Fruit fly (Drosophila melanogaster): ENCODE measurements around the gene p38a.

The p38a gene

dm6 chr3R:24121669-24122068 lies 30.5 kb downstream of the p38a start:
- TF ChIP-seq toe (GFP tag; optimal IDR thresholded peaks at IDR 0.05) (no peak), Hr96 (GFP tag; optimal IDR thresholded peaks at IDR 0.05) (no peak)

DNA sequence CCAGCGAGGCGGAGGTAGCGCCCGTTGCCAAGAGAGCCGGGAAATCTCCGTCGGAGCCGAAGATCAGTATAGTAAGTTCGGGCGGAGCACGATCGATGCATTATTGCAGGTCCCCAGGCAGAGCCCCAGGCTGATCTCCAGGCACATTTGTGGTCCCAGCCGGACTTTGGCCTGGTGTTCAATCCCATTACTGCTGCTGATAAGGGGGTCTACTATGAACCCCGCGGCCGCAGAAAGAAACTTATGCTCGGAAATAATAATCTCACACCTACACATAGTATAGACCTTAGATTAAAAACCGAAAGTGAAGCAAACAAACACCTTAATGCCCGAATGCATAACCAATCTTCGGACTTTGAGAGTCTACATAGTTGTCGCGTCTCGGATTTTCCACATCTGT lies 35.1 kb downstream of the p38a start:
- TF ChIP-seq CG7101 (tag; optimal IDR thresholded peaks at IDR 0.05) (no peak), cnc (optimal IDR thresholded peaks at IDR 0.05) (no peak), kay (GFP tag; ENCODE audit: borderline replicate concordance) (no peak), Clk (GFP tag; optimal IDR thresholded peaks at IDR 0.05) (no peak), CG7045 (GFP tag; optimal IDR thresholded peaks at IDR 0.05) (no peak), cic (GFP tag; optimal IDR thresholded peaks at IDR 0.05) (no peak), tj (GFP tag; optimal IDR thresholded peaks at IDR 0.05) (no peak), CG12768 (GFP tag; optimal IDR thresholded peaks at IDR 0.05) (no peak), Mnt (GFP tag; optimal IDR thresholded peaks at IDR 0.05) (no peak), CG33017 (tag; optimal IDR thresholded peaks at IDR 0.05) (no peak), ovo (GFP tag; optimal IDR thresholded peaks at IDR 0.05) (no peak), bab1 (GFP tag; optimal IDR thresholded peaks at IDR 0.05) (no peak)

DNA sequence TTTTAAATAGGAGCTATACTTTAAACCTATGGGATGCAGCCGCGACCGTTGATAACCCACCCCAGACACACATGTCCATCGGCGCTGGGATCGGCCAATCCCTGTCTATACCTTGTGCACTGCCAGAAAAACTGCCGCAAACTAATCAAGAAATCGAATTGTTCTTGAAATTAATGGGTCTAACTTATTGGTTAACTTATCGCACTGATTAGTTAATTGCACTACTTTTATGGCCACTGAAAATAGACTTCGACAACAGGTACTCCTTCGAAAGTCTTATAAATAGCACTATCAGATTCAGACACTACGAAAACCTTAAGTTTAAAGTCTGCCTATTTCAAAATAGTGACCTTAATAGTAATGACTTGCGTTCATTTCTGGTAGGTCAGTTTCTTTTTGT lies 35.9 kb downstream of the p38a start, which contains the start of gene CG13607:
CG13607 (minus strand) TSS at position 143 of the 400 bp plus-strand sequence.
- TF ChIP-seq Crg-1 (GFP tag; optimal IDR thresholded peaks at IDR 0.05) (no peak), CG7045 (GFP tag; optimal IDR thresholded peaks at IDR 0.05) (no peak), pad (GFP tag; optimal IDR thresholded peaks at IDR 0.05) (no peak), Clk (GFP tag; optimal IDR thresholded peaks at IDR 0.05) (no peak), CG33017 (tag; optimal IDR thresholded peaks at IDR 0.05) (no peak), CG5204 (GFP tag; optimal IDR thresholded peaks at IDR 0.05) (peak; percentile 13), CG14711 (tag; optimal IDR thresholded peaks at IDR 0.05) (no peak), CG7101 (tag; optimal IDR thresholded peaks at IDR 0.05) (peak; percentile 18), cnc (optimal IDR thresholded peaks at IDR 0.05) (no peak), kay (GFP tag; ENCODE audit: borderline replicate concordance) (no peak), toe (GFP tag; optimal IDR thresholded peaks at IDR 0.05) (no peak), Mnt (GFP tag; optimal IDR thresholded peaks at IDR 0.05) (no peak), CG1620 (GFP tag; optimal IDR thresholded peaks at IDR 0.05) (no peak), tj (GFP tag; optimal IDR thresholded peaks at IDR 0.05) (no peak), ovo (GFP tag; optimal IDR thresholded peaks at IDR 0.05) (no peak), bab1 (GFP tag; optimal IDR thresholded peaks at IDR 0.05) (no peak), cic (GFP tag; optimal IDR thresholded peaks at IDR 0.05) (peak; percentile 14), Hr96 (GFP tag; optimal IDR thresholded peaks at IDR 0.05) (peak; percentile 27), CG11617 (GFP tag; optimal IDR thresholded peaks at IDR 0.05) (peak; percentile 10), CG12768 (GFP tag; optimal IDR thresholded peaks at IDR 0.05) (no peak)

- TF ChIP-seq Clk (GFP tag; optimal IDR thresholded peaks at IDR 0.05) (no peak), CG7045 (GFP tag; optimal IDR thresholded peaks at IDR 0.05) (no peak), Mnt (GFP tag; optimal IDR thresholded peaks at IDR 0.05) (no peak), toe (GFP tag; optimal IDR thresholded peaks at IDR 0.05) (no peak), CG7101 (tag; optimal IDR thresholded peaks at IDR 0.05) (no peak), CG5204 (GFP tag; optimal IDR thresholded peaks at IDR 0.05) (no peak), CG14711 (tag; optimal IDR thresholded peaks at IDR 0.05) (no peak), CG1620 (GFP tag; optimal IDR thresholded peaks at IDR 0.05) (no peak), kay (GFP tag; ENCODE audit: borderline replicate concordance) (no peak), CG33017 (tag; optimal IDR thresholded peaks at IDR 0.05) (no peak), cic (GFP tag; optimal IDR thresholded peaks at IDR 0.05) (no peak), CG12768 (GFP tag; optimal IDR thresholded peaks at IDR 0.05) (no peak), cnc (optimal IDR thresholded peaks at IDR 0.05) (no peak), bab1 (GFP tag; optimal IDR thresholded peaks at IDR 0.05) (no peak), ovo (GFP tag; optimal IDR thresholded peaks at IDR 0.05) (no peak), Crg-1 (GFP tag; optimal IDR thresholded peaks at IDR 0.05) (no peak), pad (GFP tag; optimal IDR thresholded peaks at IDR 0.05) (no peak), CG11617 (GFP tag; optimal IDR thresholded peaks at IDR 0.05) (no peak), tj (GFP tag; optimal IDR thresholded peaks at IDR 0.05) (no peak)
Observed at dm6 chr3R:24113070-24113385, 39.1 kb downstream of the p38a start, which contains the start of gene Root. Gene Root, plus strand, starts transcription at chr3R:24113286.

DNA sequence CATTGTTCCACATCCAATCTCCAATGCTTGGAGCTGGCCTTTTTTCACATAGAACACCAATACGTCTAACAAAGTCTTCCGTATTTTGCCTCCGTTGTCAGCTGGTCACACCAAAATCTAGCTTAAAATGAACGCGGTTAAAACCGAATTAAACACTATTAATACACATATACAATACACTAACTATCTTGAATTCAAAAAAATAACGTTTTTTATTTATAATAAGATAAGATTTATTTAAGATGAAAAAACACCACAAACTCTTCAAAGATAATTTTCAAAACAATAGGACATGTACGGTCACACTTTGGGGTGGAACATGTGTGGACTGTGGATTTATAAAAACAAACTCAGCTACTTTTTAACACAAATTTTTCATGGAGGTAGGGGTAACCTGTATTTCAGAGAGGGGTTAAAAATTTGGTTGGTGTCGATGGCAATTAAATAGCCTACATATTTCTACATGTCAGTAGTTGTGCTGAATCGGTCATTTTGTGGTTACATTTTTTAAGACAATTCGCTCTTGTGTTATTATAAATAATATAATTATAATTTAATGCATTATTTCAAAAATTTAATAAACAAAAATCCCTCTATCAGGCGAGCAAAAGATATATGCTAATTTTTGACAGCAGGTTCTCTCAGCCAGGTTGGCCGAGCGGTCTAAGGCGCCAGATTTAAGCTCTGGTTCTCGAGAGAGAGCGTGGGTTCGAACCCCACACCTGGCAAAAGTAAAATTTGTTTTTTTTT lies 39.6 kb downstream of the p38a start, which contains the start of gene CG13605:
CG13605 (minus strand) TSS at position 70 of the 750 bp plus-strand sequence.
- TF ChIP-seq pad (GFP tag; optimal IDR thresholded peaks at IDR 0.05) (peak; percentile 62), CG12768 (GFP tag; optimal IDR thresholded peaks at IDR 0.05) (peak; percentile 78), bab1 (GFP tag; optimal IDR thresholded peaks at IDR 0.05) (peak; percentile 84), CG5204 (GFP tag; optimal IDR thresholded peaks at IDR 0.05) (peak; percentile 64), CG1620 (GFP tag; optimal IDR thresholded peaks at IDR 0.05) (peak; percentile 28), ovo (GFP tag; optimal IDR thresholded peaks at IDR 0.05) (no peak), toe (GFP tag; optimal IDR thresholded peaks at IDR 0.05) (peak; percentile 71), cnc (optimal IDR thresholded peaks at IDR 0.05) (no peak), CG7101 (tag; optimal IDR thresholded peaks at IDR 0.05) (peak; percentile 68), CG14711 (tag; optimal IDR thresholded peaks at IDR 0.05) (peak; percentile 69), Hr96 (GFP tag; optimal IDR thresholded peaks at IDR 0.05) (peak; percentile 27), CG33017 (tag; optimal IDR thresholded peaks at IDR 0.05) (peak; percentile 73), Mnt (GFP tag; optimal IDR thresholded peaks at IDR 0.05) (peak; percentile 59), CG7045 (GFP tag; optimal IDR thresholded peaks at IDR 0.05) (peak; percentile 59), tj (GFP tag; optimal IDR thresholded peaks at IDR 0.05) (peak; percentile 78), CG11617 (GFP tag; optimal IDR thresholded peaks at IDR 0.05) (peak; percentile 73), cic (GFP tag; optimal IDR thresholded peaks at IDR 0.05) (peak; percentile 27), Clk (GFP tag; optimal IDR thresholded peaks at IDR 0.05) (peak; percentile 44), kay (GFP tag; ENCODE audit: borderline replicate concordance) (no peak), Crg-1 (GFP tag; optimal IDR thresholded peaks at IDR 0.05) (peak; percentile 68)
